Fruit fly (Drosophila melanogaster) whole organism, embryonic: ENCODE data around the gene CG4577.

Experiments
- Aef1 ChIP-seq: fragments of 200-800 bp; sonication (Bioruptor generic); IDR thresholded peaks from 3 replicates; pipeline ENCODE4 v1.3.6; 2022; ENCODE audit warnings: missing biosample characterization, missing genetic modification characterization
- Blimp-1 ChIP-seq: fragments of 200-800 bp; sonication (Bioruptor generic); optimal IDR thresholded peaks from 3 replicates; lab custom pipeline; 2018; ENCODE audit warnings: missing biosample characterization, missing genetic modification characterization, mild to moderate bottlenecking, moderate library complexity, missing genetic modification reagents
- CG10274 ChIP-seq: fragments of 200-800 bp; sonication (Bioruptor generic); optimal IDR thresholded peaks from 3 replicates; lab custom pipeline; 2017; ENCODE audit warnings: missing biosample characterization, mild to moderate bottlenecking, missing genetic modification characterization
- CG10431 ChIP-seq: fragments of 200-800 bp; sonication (Bioruptor generic); optimal IDR thresholded peaks from 3 replicates; lab custom pipeline; 2018; ENCODE audit warnings: missing biosample characterization, mild to moderate bottlenecking, missing genetic modification characterization
- CG10462 ChIP-seq: fragments of 200-800 bp; sonication (Bioruptor generic); optimal IDR thresholded peaks from 2 replicates; lab custom pipeline; 2016; ENCODE audit warnings: missing biosample characterization, missing genetic modification characterization
- CG11456 ChIP-seq: fragments of 200-800 bp; sonication (Bioruptor generic); IDR thresholded peaks from 3 replicates; pipeline ENCODE4 v1.3.6; 2022; ENCODE audit warnings: missing biosample characterization, missing genetic modification characterization
- CG17912 ChIP-seq: fragments of 200-800 bp; sonication (Bioruptor generic); optimal IDR thresholded peaks from 2 replicates; lab custom pipeline; 2018; ENCODE audit warnings: missing biosample characterization, mild to moderate bottlenecking, missing genetic modification characterization
- CG30020 ChIP-seq: fragments of 200-800 bp; optimal IDR thresholded peaks from 2 replicates; lab custom pipeline; 2019; ENCODE audit warnings: missing biosample characterization, mild to moderate bottlenecking, missing genetic modification characterization, moderate library complexity
- CG3163 ChIP-seq: fragments of 200-800 bp; sonication (Bioruptor generic); optimal IDR thresholded peaks from 3 replicates; lab custom pipeline; 2016; ENCODE audit warnings: missing biosample characterization, missing genetic modification characterization
- CG6683 ChIP-seq: fragments of 200-800 bp; sonication (Bioruptor generic); optimal IDR thresholded peaks from 2 replicates; lab custom pipeline; 2017; ENCODE audit warnings: missing biosample characterization, mild to moderate bottlenecking, missing genetic modification characterization, missing genetic modification reagents
- CG7928 ChIP-seq: fragments of 200-800 bp; sonication (Bioruptor generic); optimal IDR thresholded peaks from 2 replicates; lab custom pipeline; 2017; ENCODE audit warnings: missing biosample characterization, mild to moderate bottlenecking, missing genetic modification characterization
- CG9437 ChIP-seq: fragments of 200-800 bp; sonication (Bioruptor generic); optimal IDR thresholded peaks from 2 replicates; lab custom pipeline; 2018; ENCODE audit warnings: missing biosample characterization, mild to moderate bottlenecking, missing genetic modification characterization
- CG9609 ChIP-seq: fragments of 200-800 bp; sonication (Bioruptor generic); optimal IDR thresholded peaks from 3 replicates; lab custom pipeline; 2016; ENCODE audit warnings: missing biosample characterization, missing genetic modification characterization
- CG9797 ChIP-seq: fragments of 200-800 bp; sonication (Bioruptor generic); optimal IDR thresholded peaks from 3 replicates; lab custom pipeline; 2018; ENCODE audit warnings: missing biosample characterization, mild to moderate bottlenecking, missing genetic modification characterization
- CG9876 ChIP-seq: fragments of 200-800 bp; sonication (Bioruptor generic); optimal IDR thresholded peaks from 2 replicates; lab custom pipeline; 2016; ENCODE audit warnings: missing biosample characterization, missing genetic modification characterization
- Dbx ChIP-seq: fragments of 200-800 bp; sonication (Bioruptor generic); IDR thresholded peaks from 3 replicates; pipeline ENCODE4 v1.3.6; 2022; ENCODE audit warnings: missing biosample characterization, missing genetic modification characterization
- Dp ChIP-seq: fragments of 200-800 bp; sonication (Bioruptor generic); optimal IDR thresholded peaks from 2 replicates; lab custom pipeline; 2018; ENCODE audit warnings: missing biosample characterization, mild to moderate bottlenecking, missing genetic modification characterization, moderate library complexity
- H15 ChIP-seq: fragments of 200-800 bp; sonication (Bioruptor generic); IDR thresholded peaks from 3 replicates; pipeline ENCODE4 v1.3.6; 2022; ENCODE audit warnings: missing biosample characterization, missing genetic modification characterization
- HmgZ ChIP-seq: fragments of 200-800 bp; sonication (Bioruptor generic); optimal IDR thresholded peaks from 2 replicates; lab custom pipeline; 2018; ENCODE audit warnings: missing biosample characterization, mild to moderate bottlenecking, missing genetic modification characterization
- Hmx ChIP-seq: fragments of 200-800 bp; sonication (Bioruptor generic); optimal IDR thresholded peaks from 2 replicates; lab custom pipeline; 2016; ENCODE audit warnings: missing biosample characterization, missing genetic modification characterization
- Hsf ChIP-seq: fragments of 200-800 bp; sonication (Bioruptor generic); optimal IDR thresholded peaks from 3 replicates; lab custom pipeline; 2016; ENCODE audit warnings: missing biosample characterization, missing genetic modification characterization
- Neu2 ChIP-seq: fragments of 200-800 bp; sonication (Bioruptor generic); optimal IDR thresholded peaks from 3 replicates; lab custom pipeline; 2016; ENCODE audit warnings: missing biosample characterization, missing genetic modification characterization, borderline replicate concordance
- Nf-YB ChIP-seq: fragments of 200-800 bp; sonication (Bioruptor generic); optimal IDR thresholded peaks from 3 replicates; lab custom pipeline; 2019; ENCODE audit warnings: missing biosample characterization, mild to moderate bottlenecking, missing genetic modification characterization, moderate library complexity
- Ravus ChIP-seq: fragments of 200-800 bp; sonication (Bioruptor generic); IDR thresholded peaks from 2 replicates; pipeline ENCODE4 v1.3.6; 2022; ENCODE audit warnings: missing biosample characterization, missing genetic modification characterization
- Usf ChIP-seq: fragments of 200-800 bp; sonication (Bioruptor generic); optimal IDR thresholded peaks from 2 replicates; lab custom pipeline; 2017; ENCODE audit warnings: missing genotype, missing biosample characterization, missing genetic modification characterization
- ab ChIP-seq: fragments of 200-800 bp; sonication (Bioruptor generic); optimal IDR thresholded peaks from 2 replicates; lab custom pipeline; 2016; ENCODE audit warnings: missing biosample characterization, missing genetic modification characterization
- al ChIP-seq: fragments of 200-800 bp; sonication (Bioruptor generic); IDR thresholded peaks from 2 replicates; pipeline ENCODE4 v1.3.6; 2022; ENCODE audit warnings: missing biosample characterization, missing genetic modification characterization
- ash1 ChIP-seq: fragments of 200-800 bp; sonication (Bioruptor generic); optimal IDR thresholded peaks from 2 replicates; lab custom pipeline; 2018; ENCODE audit warnings: missing biosample characterization, mild to moderate bottlenecking, missing genetic modification characterization
- bab2 ChIP-seq: fragments of 200-800 bp; sonication (Bioruptor generic); optimal IDR thresholded peaks from 2 replicates; lab custom pipeline; 2016; ENCODE audit warnings: missing biosample characterization, missing genetic modification characterization
- bowl ChIP-seq: fragments of 200-800 bp; sonication (Bioruptor generic); IDR thresholded peaks from 2 replicates; pipeline ENCODE4 v1.3.6; 2022; ENCODE audit warnings: missing biosample characterization, missing genetic modification characterization
- bsh ChIP-seq, 2 experiments: fragments of 200-800 bp; sonication (Bioruptor generic); optimal IDR thresholded peaks; 2 replicates each; lab custom pipeline; 2017 to 2018; ENCODE audit warnings: mild to moderate bottlenecking in 2 of 2, missing biosample characterization in 2 of 2, missing genetic modification characterization in 2 of 2, moderate library complexity in 1 of 2
- btn ChIP-seq: fragments of 200-800 bp; sonication (Bioruptor generic); optimal IDR thresholded peaks from 2 replicates; lab custom pipeline; 2016; ENCODE audit warnings: missing biosample characterization, missing genetic modification characterization
- dmrt11E ChIP-seq: fragments of 200-800 bp; sonication (Bioruptor generic); optimal IDR thresholded peaks from 3 replicates; lab custom pipeline; 2018; ENCODE audit warnings: missing biosample characterization, mild to moderate bottlenecking, missing genetic modification characterization, moderate library complexity
- en ChIP-seq: fragments of 200-800 bp; sonication (Bioruptor generic); optimal IDR thresholded peaks from 2 replicates; lab custom pipeline; 2016; ENCODE audit warnings: missing biosample characterization, missing genetic modification characterization
- eve ChIP-seq, 2 experiments: fragments of >200 bp; optimal IDR thresholded peaks; 2 replicates each; lab custom pipeline; 2017; ENCODE audit warnings: missing biosample characterization in 2 of 2, missing genetic modification characterization in 2 of 2
- fru ChIP-seq: fragments of >200 bp; optimal IDR thresholded peaks from 2 replicates; lab custom pipeline; 2017
- gro ChIP-seq: fragments of 200-800 bp; sonication (Bioruptor generic); optimal IDR thresholded peaks from 2 replicates; lab custom pipeline; 2016; ENCODE audit warnings: missing biosample characterization, missing genetic modification characterization
- otp ChIP-seq: fragments of 200-800 bp; sonication (Bioruptor generic); IDR thresholded peaks from 3 replicates; pipeline ENCODE4, ENCODE4 v1.3.6; 2022; ENCODE audit warnings: missing biosample characterization, missing genetic modification characterization
- peb ChIP-seq: fragments of 200-800 bp; sonication (Bioruptor generic); IDR thresholded peaks from 2 replicates; pipeline ENCODE4 v1.3.6; 2022; ENCODE audit warnings: missing biosample characterization, missing genetic modification characterization
- pho ChIP-seq: fragments of 200-800 bp; sonication (Bioruptor generic); optimal IDR thresholded peaks from 2 replicates; lab custom pipeline; 2016; ENCODE audit warnings: missing biosample characterization, missing genetic modification characterization
- prd ChIP-seq, 3 experiments: fragments of >200 bp in 2 of 3; fragments of 200-800 bp in 1 of 3; sonication (Bioruptor generic) in 1 of 3; optimal IDR thresholded peaks in 2 of 3; IDR thresholded peaks in 1 of 3; 2 replicates in 2 of 3; 3 replicates in 1 of 3; pipeline versions ENCODE4 v1.3.6 to Lab custom; 2017 to 2022; ENCODE audit warnings: missing biosample characterization in 1 of 3, missing genetic modification characterization in 1 of 3
- psq ChIP-seq: fragments of 200-800 bp; sonication (Bioruptor generic); optimal IDR thresholded peaks from 2 replicates; lab custom pipeline; 2017; ENCODE audit warnings: missing biosample characterization, missing genetic modification characterization
- rib ChIP-seq: fragments of 200-800 bp; sonication (Bioruptor generic); IDR thresholded peaks from 2 replicates; pipeline ENCODE4 v1.3.6; 2022; ENCODE audit warnings: missing biosample characterization, missing genetic modification characterization
- salm ChIP-seq: fragments of 200-800 bp; sonication (Bioruptor generic); optimal IDR thresholded peaks from 2 replicates; lab custom pipeline; 2018; ENCODE audit warnings: missing biosample characterization, mild to moderate bottlenecking, missing genetic modification characterization
- sim ChIP-seq: fragments of 200-800 bp; sonication (Bioruptor generic); IDR thresholded peaks from 2 replicates; pipeline ENCODE4 v1.3.6; 2022; ENCODE audit warnings: missing biosample characterization, missing genetic modification characterization
- sqz ChIP-seq: fragments of 200-800 bp; sonication (Bioruptor generic); optimal IDR thresholded peaks from 3 replicates; lab custom pipeline; 2018; ENCODE audit warnings: missing biosample characterization, mild to moderate bottlenecking, missing genetic modification characterization
- trh ChIP-seq: fragments of 200-800 bp; sonication (Bioruptor generic); optimal IDR thresholded peaks from 2 replicates; lab custom pipeline; 2016; ENCODE audit warnings: missing biosample characterization, missing genetic modification characterization
- usp ChIP-seq: fragments of >200 bp; optimal IDR thresholded peaks from 2 replicates; lab custom pipeline; 2017; ENCODE audit warnings: missing biosample characterization, missing genetic modification characterization
- wek ChIP-seq: fragments of 200-800 bp; sonication (Bioruptor generic); optimal IDR thresholded peaks from 3 replicates; lab custom pipeline; 2018; ENCODE audit warnings: missing biosample characterization, mild to moderate bottlenecking, missing genetic modification characterization, moderate library complexity

The CG4577 gene

DNA sequence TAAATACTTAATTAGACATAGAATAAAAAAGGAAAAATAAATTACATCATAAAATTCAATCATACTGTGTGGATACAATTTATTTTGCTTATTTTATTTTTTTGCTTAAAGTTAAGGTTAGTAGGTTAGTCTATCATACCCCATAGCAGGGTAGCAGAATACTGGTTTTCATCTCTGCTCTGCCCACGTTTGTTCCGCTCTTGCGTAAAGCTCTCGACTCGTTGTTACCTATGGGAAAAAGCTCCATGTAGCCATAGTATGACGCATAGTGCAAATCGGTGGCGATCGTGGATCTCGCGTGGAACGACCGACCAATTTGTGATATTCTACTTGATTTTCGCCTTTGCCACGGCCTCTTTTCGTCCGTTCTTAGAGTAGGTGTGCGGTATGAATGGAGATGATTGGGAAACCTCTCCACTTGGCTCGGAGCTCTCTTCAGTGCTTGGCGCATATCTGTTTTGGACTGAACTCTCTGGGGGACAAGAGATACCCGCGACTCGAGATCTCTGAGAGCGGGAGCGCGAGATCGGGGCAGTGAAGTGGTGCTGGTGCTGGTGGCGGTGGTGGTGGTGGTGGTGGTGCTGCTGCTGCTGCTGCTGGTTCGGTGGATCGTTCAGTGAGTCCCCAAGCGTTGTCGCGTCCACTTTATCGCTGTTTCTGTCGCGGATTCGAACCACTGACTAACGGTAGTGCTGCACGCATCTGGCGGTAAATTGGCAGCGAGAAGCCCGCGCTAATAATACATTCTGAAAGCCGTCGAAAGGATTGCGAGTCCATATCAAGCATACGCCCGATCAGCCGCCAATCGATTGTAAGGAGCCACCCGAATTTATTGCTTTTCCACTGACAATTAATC lies 51.4 kb downstream of the CG4577 start, which contains the start of gene CG5001 (continued):
- TF ChIP-seq btn = peak; percentile 25
- peak; percentile 92 for TF ChIP-seq CG11456 (GFP tag; lab: Robert Waterston, UW)
- TF ChIP-seq CG30020 (tag; lab: Kevin White, UChicago) = no peak
- TF ChIP-seq en (GFP tag; lab: Kevin White, UChicago) = peak; percentile 58
- TF ChIP-seq HmgZ (tag; lab: Kevin White, UChicago) = peak; percentile 77
- TF ChIP-seq al (GFP tag; lab: Robert Waterston, UW) = peak; percentile 82
- peak; percentile 71 for TF ChIP-seq peb (GFP tag; lab: Robert Waterston, UW)
- peak; percentile 26 for TF ChIP-seq Hmx (GFP tag; lab: Kevin White, UChicago)
- peak; percentile 57 for TF ChIP-seq CG9609 (GFP tag; lab: Kevin White, UChicago)
- peak; percentile 66 for TF ChIP-seq CG3163 (GFP tag; lab: Kevin White, UChicago)
- TF ChIP-seq fru (lab: Kevin White, UChicago) = no peak
- TF ChIP-seq Blimp-1 = peak; percentile 92
- TF ChIP-seq Ravus = peak; percentile 36; the same call in 1 of the 2 replicates
- TF ChIP-seq gro (GFP tag; lab: Kevin White, UChicago) = peak; percentile 67
- TF ChIP-seq H15 (GFP tag; lab: Robert Waterston, UW) = peak; percentile 83
- peak; percentile 62 for TF ChIP-seq rib (GFP tag; lab: Robert Waterston, UW)
- TF ChIP-seq Usf (GFP tag; lab: Kevin White, UChicago) = peak; percentile 30
- TF ChIP-seq CG10462 (GFP tag; lab: Kevin White, UChicago) = peak; percentile 50
- TF ChIP-seq dmrt11E (tag; lab: Kevin White, UChicago) = peak; percentile 58
- no peak for TF ChIP-seq Neu2
- TF ChIP-seq CG6683 (GFP tag; lab: Kevin White, UChicago) = peak; percentile 83
- TF ChIP-seq sqz (GFP tag; lab: Kevin White, UChicago) = no peak
- no peak for TF ChIP-seq CG17912
- TF ChIP-seq usp (GFP tag; lab: Kevin White, UChicago) = no peak
- TF ChIP-seq CG9437 = peak; percentile 64
- peak; percentile 85 for TF ChIP-seq Aef1 (GFP tag; lab: Robert Waterston, UW)
- no peak for TF ChIP-seq Dp
- TF ChIP-seq trh = peak; percentile 29
- peak; percentile 97 for TF ChIP-seq CG10431 (GFP tag; lab: Kevin White, UChicago)
- no peak for TF ChIP-seq wek (GFP tag; lab: Kevin White, UChicago)
- TF ChIP-seq otp (GFP tag; lab: Robert Waterston, UW) = peak; percentile 76
- TF ChIP-seq Nf-YB (GFP tag; lab: Kevin White, UChicago) = peak; percentile 60
- peak; percentile 74 for TF ChIP-seq salm (tag; lab: Kevin White, UChicago)
- TF ChIP-seq CG9797 = no peak
- no peak for TF ChIP-seq eve (GFP tag; optimal IDR thresholded peaks at IDR 0.05; lab: Kevin White, UChicago)
- peak; percentile 37 for TF ChIP-seq CG7928 (GFP tag; lab: Kevin White, UChicago)
- peak; percentile 83 for TF ChIP-seq sim (GFP tag; lab: Robert Waterston, UW)
- peak; percentile 19 for TF ChIP-seq CG9876 (GFP tag; lab: Kevin White, UChicago)
- peak; percentile 36; the same call in 1 of the 2 replicates for TF ChIP-seq bowl
- TF ChIP-seq bab2 (GFP tag; lab: Kevin White, UChicago) = peak; percentile 71
- TF ChIP-seq bsh (GFP tag; optimal IDR thresholded peaks at IDR 0.05; lab: Kevin White, UChicago) = peak; percentile 9 to 92
- TF ChIP-seq pho (GFP tag; lab: Kevin White, UChicago) = peak; percentile 69
- no peak for TF ChIP-seq ab (GFP tag; lab: Kevin White, UChicago)
- peak; percentile 59 for TF ChIP-seq psq (GFP tag; lab: Kevin White, UChicago)
- TF ChIP-seq CG10274 (GFP tag; lab: Kevin White, UChicago) = peak; percentile 17
- no peak for TF ChIP-seq prd (optimal IDR thresholded peaks at IDR 0.05; lab: Kevin White, UChicago)
- peak; percentile 86 for TF ChIP-seq prd (GFP tag; IDR thresholded peaks at IDR 0.05; lab: Robert Waterston, UW)
- peak; percentile 39 for TF ChIP-seq ash1 (GFP tag; lab: Kevin White, UChicago)
- TF ChIP-seq Hsf (GFP tag; lab: Kevin White, UChicago) = peak; percentile 79
- peak; percentile 86 for TF ChIP-seq Dbx (GFP tag; lab: Robert Waterston, UW)
